1 fruit fly cellular context compared by ENCODE assay signal in genomic region chr3L:7433325-7433827, dm6.
A peak's percentile ranks its signal among the peaks of the same experiment; 100 is the strongest.
TF ChIP-seq lines count a peak whose summit lies in the region.

No protein-coding gene starts in this region.

TF ChIP-seq in whole organism, embryonic, 481 proteins besides CTCF, POLR2A, EP300 and RAD21 (continued from another document and continues in another):
- peak; percentile 30 for TF ChIP-seq CG1603 (tag; optimal IDR thresholded peaks at IDR 0.05; lab: Kevin White, UChicago)
- TF ChIP-seq Sox100B (GFP tag; optimal IDR thresholded peaks at IDR 0.05; lab: Kevin White, UChicago), result no peak
- TF ChIP-seq cwo (GFP tag; optimal IDR thresholded peaks at IDR 0.05; lab: Kevin White, UChicago), result no peak
- TF ChIP-seq CG8924 (tag; optimal IDR thresholded peaks at IDR 0.05; lab: Kevin White, UChicago), result no peak
- peak; percentile 2 for TF ChIP-seq fd96Cb (tag; optimal IDR thresholded peaks at IDR 0.05; lab: Kevin White, UChicago)
- no peak for TF ChIP-seq CG6683 (GFP tag; optimal IDR thresholded peaks at IDR 0.05; lab: Kevin White, UChicago)
- TF ChIP-seq CG7786 (GFP tag; optimal IDR thresholded peaks at IDR 0.05; lab: Kevin White, UChicago), result no peak
- TF ChIP-seq Dip3 (GFP tag; optimal IDR thresholded peaks at IDR 0.05; lab: Kevin White, UChicago), result no peak
- TF ChIP-seq nerfin-1 (tag; optimal IDR thresholded peaks at IDR 0.05; lab: Kevin White, UChicago), result no peak
- peak; percentile 3 for TF ChIP-seq Fer3 (tag; optimal IDR thresholded peaks at IDR 0.05; lab: Kevin White, UChicago)
- no peak for TF ChIP-seq CG12659 (GFP tag; optimal IDR thresholded peaks at IDR 0.05; lab: Kevin White, UChicago)
- TF ChIP-seq zf30C (GFP tag; optimal IDR thresholded peaks at IDR 0.05; lab: Kevin White, UChicago), result peak; percentile 29
- TF ChIP-seq gt (GFP tag; IDR thresholded peaks at IDR 0.05; lab: Robert Waterston, UW), result no peak
- TF ChIP-seq CG10565 (GFP tag; optimal IDR thresholded peaks at IDR 0.05; lab: Kevin White, UChicago), result no peak
- no peak for TF ChIP-seq cas (GFP tag; IDR thresholded peaks at IDR 0.05; lab: Robert Waterston, UW)
- no peak for TF ChIP-seq CG16813 (GFP tag; IDR thresholded peaks at IDR 0.05; lab: Robert Waterston, UW; ENCODE audit: partially characterized antibody)
- TF ChIP-seq CG17802 (tag; optimal IDR thresholded peaks at IDR 0.05; lab: Kevin White, UChicago), result no peak
- no peak for TF ChIP-seq Hr39 (optimal IDR thresholded peaks at IDR 0.05; lab: Kevin White, UChicago)
- no peak for TF ChIP-seq h (optimal IDR thresholded peaks at IDR 0.05; lab: Kevin White, UChicago)
- TF ChIP-seq peb (GFP tag; IDR thresholded peaks at IDR 0.05; lab: Robert Waterston, UW), result no peak
- no peak for TF ChIP-seq toy (GFP tag; IDR thresholded peaks at IDR 0.05; lab: Robert Waterston, UW)
- TF ChIP-seq psq (GFP tag; optimal IDR thresholded peaks at IDR 0.05; lab: Kevin White, UChicago), result no peak
- TF ChIP-seq dpn (GFP tag; optimal IDR thresholded peaks at IDR 0.05; lab: Kevin White, UChicago), result no peak
- TF ChIP-seq bab2 (GFP tag; optimal IDR thresholded peaks at IDR 0.05; lab: Kevin White, UChicago), result no peak
- no peak for TF ChIP-seq CG7357 (GFP tag; IDR thresholded peaks at IDR 0.05; lab: Robert Waterston, UW)
- TF ChIP-seq pfk (GFP tag; optimal IDR thresholded peaks at IDR 0.05; lab: Kevin White, UChicago), result no peak
- TF ChIP-seq B-H1 (GFP tag; IDR thresholded peaks at IDR 0.05; lab: Robert Waterston, UW), result no peak
- peak; percentile 40 for TF ChIP-seq CG11504 (tag; optimal IDR thresholded peaks at IDR 0.05; lab: Kevin White, UChicago)
- TF ChIP-seq CG17186 (GFP tag; optimal IDR thresholded peaks at IDR 0.05; lab: Kevin White, UChicago), result no peak
- TF ChIP-seq Pdp1 (GFP tag; optimal IDR thresholded peaks at IDR 0.05; lab: Kevin White, UChicago), result no peak
- TF ChIP-seq CG5245 (GFP tag; optimal IDR thresholded peaks at IDR 0.05; lab: Kevin White, UChicago), result no peak
- TF ChIP-seq CG1602 (GFP tag; optimal IDR thresholded peaks at IDR 0.05; lab: Kevin White, UChicago), result no peak
- no peak for TF ChIP-seq hkb (optimal IDR thresholded peaks at IDR 0.05; lab: Kevin White, UChicago)
- no peak for TF ChIP-seq hkb (GFP tag; IDR thresholded peaks at IDR 0.05; lab: Robert Waterston, UW)
- no peak for TF ChIP-seq CG13624 (GFP tag; optimal IDR thresholded peaks at IDR 0.05; lab: Kevin White, UChicago)
- no peak for TF ChIP-seq CG33213 (GFP tag; optimal IDR thresholded peaks at IDR 0.05; lab: Kevin White, UChicago)
- TF ChIP-seq Myb (GFP tag; optimal IDR thresholded peaks at IDR 0.05; lab: Kevin White, UChicago), result no peak
- no peak for TF ChIP-seq ara (GFP tag; IDR thresholded peaks at IDR 0.05; lab: Robert Waterston, UW)
- TF ChIP-seq ap (GFP tag; IDR thresholded peaks at IDR 0.05; lab: Robert Waterston, UW), result no peak
- TF ChIP-seq hb (GFP tag; IDR thresholded peaks at IDR 0.05; lab: Robert Waterston, UW; ENCODE audit: partially characterized antibody), result no peak
- no peak for TF ChIP-seq hth (optimal IDR thresholded peaks at IDR 0.05; lab: Kevin White, UChicago)
- no peak for TF ChIP-seq ato (GFP tag; IDR thresholded peaks at IDR 0.05; lab: Robert Waterston, UW; ENCODE audit: partially characterized antibody)
- TF ChIP-seq CG3281 (GFP tag; optimal IDR thresholded peaks at IDR 0.05; lab: Kevin White, UChicago), result peak; percentile 34
- no peak for TF ChIP-seq Atf3 (GFP tag; optimal IDR thresholded peaks at IDR 0.05; lab: Kevin White, UChicago)
- TF ChIP-seq CG8388 (GFP tag; optimal IDR thresholded peaks at IDR 0.05; lab: Kevin White, UChicago), result peak; percentile 11
- TF ChIP-seq Nf-YB (GFP tag; optimal IDR thresholded peaks at IDR 0.05; lab: Kevin White, UChicago), result no peak
- no peak for TF ChIP-seq Stat92E (GFP tag; optimal IDR thresholded peaks at IDR 0.05; lab: Kevin White, UChicago)
- no peak for TF ChIP-seq CG7963 (GFP tag; IDR thresholded peaks at IDR 0.05; lab: Robert Waterston, UW; ENCODE audit: partially characterized antibody)
- TF ChIP-seq ci (GFP tag; IDR thresholded peaks at IDR 0.05; lab: Robert Waterston, UW), result no peak; the same call in 1 of the 3 replicates
- TF ChIP-seq Hmr (GFP tag; optimal IDR thresholded peaks at IDR 0.05; lab: Kevin White, UChicago), result no peak
- peak; percentile 9 for TF ChIP-seq CG9727 (GFP tag; optimal IDR thresholded peaks at IDR 0.05; lab: Kevin White, UChicago)
- peak; percentile 33 for TF ChIP-seq dmrt99B (tag; optimal IDR thresholded peaks at IDR 0.05; lab: Kevin White, UChicago)
- no peak for TF ChIP-seq pros (GFP tag; optimal IDR thresholded peaks at IDR 0.05; lab: Kevin White, UChicago)
- no peak for TF ChIP-seq CG43689 (GFP tag; IDR thresholded peaks at IDR 0.05; lab: Robert Waterston, UW)
- 0 out of 2 replicates have a peak, but pooled peaks have one; percentile 37 for TF ChIP-seq Ptx1 (GFP tag; IDR thresholded peaks at IDR 0.05; lab: Robert Waterston, UW)
- TF ChIP-seq CG14965 (GFP tag; optimal IDR thresholded peaks at IDR 0.05; lab: Kevin White, UChicago; ENCODE audit: borderline replicate concordance), result no peak
- TF ChIP-seq tna (GFP tag; IDR thresholded peaks at IDR 0.05; lab: Robert Waterston, UW; ENCODE audit: partially characterized antibody), result no peak
- TF ChIP-seq Chrac-16 (GFP tag; optimal IDR thresholded peaks at IDR 0.05; lab: Kevin White, UChicago), result no peak
- no peak for TF ChIP-seq zen2 (GFP tag; IDR thresholded peaks at IDR 0.05; lab: Robert Waterston, UW; ENCODE audit: partially characterized antibody)
- peak; percentile 49 for TF ChIP-seq lmd (GFP tag; IDR thresholded peaks at IDR 0.05; lab: Robert Waterston, UW)
- no peak; the same call in 2 of the 3 replicates for TF ChIP-seq tgo (GFP tag; IDR thresholded peaks at IDR 0.05; lab: Robert Waterston, UW)
- TF ChIP-seq NFAT (GFP tag; IDR thresholded peaks at IDR 0.05; lab: Robert Waterston, UW), result peak; percentile 13; the same call in 1 of the 2 replicates
- no peak for TF ChIP-seq Hmx (GFP tag; optimal IDR thresholded peaks at IDR 0.05; lab: Kevin White, UChicago)
- no peak for TF ChIP-seq MESR4 (GFP tag; optimal IDR thresholded peaks at IDR 0.05; lab: Kevin White, UChicago)
- TF ChIP-seq CoRest (tag; optimal IDR thresholded peaks at IDR 0.05; lab: Kevin White, UChicago), result peak; percentile 34
- TF ChIP-seq pnt (GFP tag; optimal IDR thresholded peaks at IDR 0.05; lab: Kevin White, UChicago), result no peak
- no peak for TF ChIP-seq Atf-2 (GFP tag; optimal IDR thresholded peaks at IDR 0.05; lab: Kevin White, UChicago)
- no peak for TF ChIP-seq HLHmδ (GFP tag; optimal IDR thresholded peaks at IDR 0.05; lab: Kevin White, UChicago)
- no peak for TF ChIP-seq CG2120 (GFP tag; optimal IDR thresholded peaks at IDR 0.05; lab: Kevin White, UChicago)
- no peak for TF ChIP-seq dan (GFP tag; IDR thresholded peaks at IDR 0.05; lab: Robert Waterston, UW)
- no peak for TF ChIP-seq CG12104 (GFP tag; optimal IDR thresholded peaks at IDR 0.05; lab: Kevin White, UChicago)
- TF ChIP-seq CG14050 (GFP tag; IDR thresholded peaks at IDR 0.05; lab: Robert Waterston, UW), result no peak
- TF ChIP-seq CG34422 (GFP tag; IDR thresholded peaks at IDR 0.05; lab: Robert Waterston, UW), result 0 out of 3 replicates have a peak, but pooled peaks have one; percentile 11
- TF ChIP-seq Jarid2 (GFP tag; optimal IDR thresholded peaks at IDR 0.05; lab: Kevin White, UChicago), result no peak
- no peak for TF ChIP-seq shn (GFP tag; optimal IDR thresholded peaks at IDR 0.05; lab: Kevin White, UChicago)
- no peak; the same call in 1 of the 2 replicates for TF ChIP-seq CG3847 (GFP tag; IDR thresholded peaks at IDR 0.05; lab: Robert Waterston, UW)
- no peak for TF ChIP-seq tx (GFP tag; optimal IDR thresholded peaks at IDR 0.05; lab: Kevin White, UChicago)
- no peak for TF ChIP-seq fru (optimal IDR thresholded peaks at IDR 0.05; lab: Kevin White, UChicago)
- no peak for TF ChIP-seq lilli (GFP tag; optimal IDR thresholded peaks at IDR 0.05; lab: Kevin White, UChicago)
- no peak for TF ChIP-seq MTF-1 (GFP tag; optimal IDR thresholded peaks at IDR 0.05; lab: Kevin White, UChicago; ENCODE audit: borderline replicate concordance)
- TF ChIP-seq CG10209 (GFP tag; optimal IDR thresholded peaks at IDR 0.05; lab: Kevin White, UChicago), result no peak
- TF ChIP-seq gfzf (GFP tag; optimal IDR thresholded peaks at IDR 0.05; lab: Kevin White, UChicago), result no peak
- no peak for TF ChIP-seq cad (GFP tag; optimal IDR thresholded peaks at IDR 0.05; lab: Kevin White, UChicago)
- no peak for TF ChIP-seq dati (GFP tag; IDR thresholded peaks at IDR 0.05; lab: Robert Waterston, UW)
- TF ChIP-seq CG13287 (GFP tag; IDR thresholded peaks at IDR 0.05; lab: Robert Waterston, UW; ENCODE audit: partially characterized antibody), result no peak; the same call in 1 of the 2 replicates
- TF ChIP-seq Bgb (GFP tag; IDR thresholded peaks at IDR 0.05; lab: Robert Waterston, UW; ENCODE audit: partially characterized antibody), result no peak
- no peak for TF ChIP-seq stc (GFP tag; IDR thresholded peaks at IDR 0.05; lab: Robert Waterston, UW)
- TF ChIP-seq maf-S (GFP tag; optimal IDR thresholded peaks at IDR 0.05; lab: Kevin White, UChicago), result no peak
- no peak for TF ChIP-seq CG12942 (GFP tag; optimal IDR thresholded peaks at IDR 0.05; lab: Kevin White, UChicago)
- no peak for TF ChIP-seq Usf (GFP tag; optimal IDR thresholded peaks at IDR 0.05; lab: Kevin White, UChicago)
- no peak for TF ChIP-seq chn (GFP tag; optimal IDR thresholded peaks at IDR 0.05; lab: Kevin White, UChicago)
- TF ChIP-seq HmgZ (tag; optimal IDR thresholded peaks at IDR 0.05; lab: Kevin White, UChicago), result peak; percentile 27
- TF ChIP-seq Neu2 (GFP tag; optimal IDR thresholded peaks at IDR 0.05; lab: Kevin White, UChicago; ENCODE audit: borderline replicate concordance), result no peak
- TF ChIP-seq grau (tag; optimal IDR thresholded peaks at IDR 0.05; lab: Kevin White, UChicago), result peak; percentile 42
- no peak for TF ChIP-seq jigr1 (GFP tag; IDR thresholded peaks at IDR 0.05; lab: Robert Waterston, UW)
- no peak for TF ChIP-seq CG2875 (GFP tag; optimal IDR thresholded peaks at IDR 0.05; lab: Kevin White, UChicago)
- TF ChIP-seq slbo (GFP tag; IDR thresholded peaks at IDR 0.05; lab: Robert Waterston, UW), result peak; percentile 35; the same call in 1 of the 2 replicates
- no peak for TF ChIP-seq CG2129 (GFP tag; IDR thresholded peaks at IDR 0.05; lab: Robert Waterston, UW; ENCODE audit: partially characterized antibody)
- TF ChIP-seq Oaz (GFP tag; IDR thresholded peaks at IDR 0.05; lab: Robert Waterston, UW), result no peak
- no peak for TF ChIP-seq p53 (GFP tag; optimal IDR thresholded peaks at IDR 0.05; lab: Kevin White, UChicago)
- TF ChIP-seq luna (GFP tag; optimal IDR thresholded peaks at IDR 0.05; lab: Kevin White, UChicago), result no peak
- no peak for TF ChIP-seq kay (GFP tag; optimal IDR thresholded peaks at IDR 0.05; lab: Kevin White, UChicago)
- TF ChIP-seq CG17829 (tag; optimal IDR thresholded peaks at IDR 0.05; lab: Kevin White, UChicago), result no peak
- no peak for TF ChIP-seq usp (GFP tag; optimal IDR thresholded peaks at IDR 0.05; lab: Kevin White, UChicago)
- TF ChIP-seq Camta (GFP tag; optimal IDR thresholded peaks at IDR 0.05; lab: Kevin White, UChicago), result no peak
- TF ChIP-seq tio (GFP tag; optimal IDR thresholded peaks at IDR 0.05; lab: Kevin White, UChicago), result no peak
- TF ChIP-seq CG14710 (tag; optimal IDR thresholded peaks at IDR 0.05; lab: Kevin White, UChicago), result peak; percentile 19
- TF ChIP-seq CG3163 (GFP tag; optimal IDR thresholded peaks at IDR 0.05; lab: Kevin White, UChicago), result no peak
- no peak for TF ChIP-seq Kr (GFP tag; optimal IDR thresholded peaks at IDR 0.05; lab: Kevin White, UChicago)
- TF ChIP-seq sens-2 (GFP tag; IDR thresholded peaks at IDR 0.05; lab: Robert Waterston, UW), result no peak
- no peak; the same call in 1 of the 2 replicates for TF ChIP-seq GATAe (GFP tag; conservative IDR thresholded peaks at IDR 0.05; lab: Robert Waterston, UW)
- TF ChIP-seq CG12769 (tag; optimal IDR thresholded peaks at IDR 0.05; lab: Kevin White, UChicago), result peak; percentile 71
- TF ChIP-seq gro (GFP tag; optimal IDR thresholded peaks at IDR 0.05; lab: Kevin White, UChicago), result no peak
- no peak for TF ChIP-seq Mrtf (GFP tag; IDR thresholded peaks at IDR 0.05; lab: Robert Waterston, UW)
- TF ChIP-seq so (GFP tag; IDR thresholded peaks at IDR 0.05; lab: Robert Waterston, UW), result no peak
- TF ChIP-seq twi (tag; optimal IDR thresholded peaks at IDR 0.05; lab: Kevin White, UChicago), result no peak
- no peak; the same call in 1 of the 2 replicates for TF ChIP-seq CG4730 (GFP tag; IDR thresholded peaks at IDR 0.05; lab: Robert Waterston, UW)
- peak; percentile 1 for TF ChIP-seq Oli (tag; optimal IDR thresholded peaks at IDR 0.05; lab: Kevin White, UChicago)
- no peak for TF ChIP-seq pan (optimal IDR thresholded peaks at IDR 0.05; lab: Kevin White, UChicago)
- no peak for TF ChIP-seq pan (GFP tag; optimal IDR thresholded peaks at IDR 0.05 in 1 of 2, IDR thresholded peaks at IDR 0.05 in 1 of 2)
- TF ChIP-seq Antp (GFP tag; optimal IDR thresholded peaks at IDR 0.05; lab: Kevin White, UChicago), result no peak
- TF ChIP-seq yki (optimal IDR thresholded peaks at IDR 0.05; lab: Kevin White, UChicago), result no peak
- TF ChIP-seq dm (GFP tag; optimal IDR thresholded peaks at IDR 0.05; lab: Kevin White, UChicago), result no peak
- TF ChIP-seq E2f1 (GFP tag; IDR thresholded peaks at IDR 0.05; lab: Robert Waterston, UW), result no peak
- TF ChIP-seq sqz (GFP tag; optimal IDR thresholded peaks at IDR 0.05; lab: Kevin White, UChicago), result no peak
- no peak for TF ChIP-seq hbn (GFP tag; IDR thresholded peaks at IDR 0.05; lab: Robert Waterston, UW; ENCODE audit: partially characterized antibody)
- no peak for TF ChIP-seq exex (tag; optimal IDR thresholded peaks at IDR 0.05; lab: Kevin White, UChicago)
- TF ChIP-seq sisA (GFP tag; IDR thresholded peaks at IDR 0.05; lab: Robert Waterston, UW), result no peak
- TF ChIP-seq CG11093 (GFP tag; IDR thresholded peaks at IDR 0.05; lab: Robert Waterston, UW), result no peak
- peak; percentile 56 for TF ChIP-seq CG18262 (tag; optimal IDR thresholded peaks at IDR 0.05; lab: Kevin White, UChicago)
- TF ChIP-seq Poxn (GFP tag; IDR thresholded peaks at IDR 0.05; lab: Robert Waterston, UW), result no peak
- peak; percentile 9 for TF ChIP-seq CG18619 (GFP tag; optimal IDR thresholded peaks at IDR 0.05; lab: Kevin White, UChicago)
- no peak for TF ChIP-seq caup (GFP tag; optimal IDR thresholded peaks at IDR 0.05; lab: Kevin White, UChicago; ENCODE audit: severe bottlenecking)
- TF ChIP-seq sna (GFP tag; IDR thresholded peaks at IDR 0.05; lab: Robert Waterston, UW; ENCODE audit: partially characterized antibody), result no peak
- TF ChIP-seq Ada2b (GFP tag; IDR thresholded peaks at IDR 0.05; lab: Robert Waterston, UW), result 0 out of 2 replicates have a peak, but pooled peaks have one; percentile 22
- no peak for TF ChIP-seq Side (GFP tag; optimal IDR thresholded peaks at IDR 0.05; lab: Kevin White, UChicago)
